Fruit fly (Drosophila melanogaster) whole organism, embryonic: ENCODE measurements around the gene CG34292.

ENCODE experiments used
- ATbp ChIP-seq: fragments of 200-800 bp; sonication (Bioruptor generic); optimal IDR thresholded peaks from 2 replicates; lab custom pipeline; 2017; ENCODE audit warnings: missing biosample characterization, mild to moderate bottlenecking, missing genetic modification characterization, missing genetic modification reagents
- Abd-B ChIP-seq: fragments of 200-800 bp; sonication (Bioruptor generic); optimal IDR thresholded peaks from 2 replicates; lab custom pipeline; 2018; ENCODE audit warnings: missing biosample characterization, mild to moderate bottlenecking, missing genetic modification characterization, moderate library complexity
- Asciz ChIP-seq: fragments of 200-800 bp; sonication (Bioruptor generic); optimal IDR thresholded peaks from 2 replicates; lab custom pipeline; 2017; ENCODE audit warnings: missing biosample characterization, mild to moderate bottlenecking, missing genetic modification characterization, missing genetic modification reagents
- CG10366 ChIP-seq: fragments of 200-800 bp; sonication (Bioruptor generic); IDR thresholded peaks from 2 replicates; pipeline ENCODE4 v1.3.6; 2022; ENCODE audit warnings: missing biosample characterization, missing genetic modification characterization
- CG11398 ChIP-seq: fragments of 200-800 bp; sonication (Bioruptor generic); optimal IDR thresholded peaks from 2 replicates; lab custom pipeline; 2016; ENCODE audit warnings: missing biosample characterization, missing genetic modification characterization
- CG12299 ChIP-seq: fragments of 200-800 bp; sonication (Bioruptor generic); optimal IDR thresholded peaks from 2 replicates; lab custom pipeline; 2018; ENCODE audit warnings: missing biosample characterization, mild to moderate bottlenecking, missing genetic modification characterization
- CG12659 ChIP-seq: fragments of 200-800 bp; sonication (Bioruptor generic); optimal IDR thresholded peaks from 3 replicates; lab custom pipeline; 2017; ENCODE audit warnings: mild to moderate bottlenecking, missing biosample characterization, missing genetic modification reagents, missing genetic modification characterization
- CG15479 ChIP-seq: fragments of 200-800 bp; sonication (Bioruptor generic); optimal IDR thresholded peaks from 3 replicates; lab custom pipeline; 2019; ENCODE audit warnings: missing biosample characterization, mild to moderate bottlenecking, missing genetic modification characterization, moderate library complexity
- CG16815 ChIP-seq: fragments of 200-800 bp; sonication (Bioruptor generic); optimal IDR thresholded peaks from 3 replicates; lab custom pipeline; 2017; ENCODE audit warnings: missing biosample characterization, mild to moderate bottlenecking, missing genetic modification characterization
- CG17359 ChIP-seq: fragments of 200-800 bp; sonication (Bioruptor generic); optimal IDR thresholded peaks from 3 replicates; lab custom pipeline; 2018; ENCODE audit warnings: missing biosample characterization, mild to moderate bottlenecking, missing genetic modification characterization, moderate library complexity
- CG17385 ChIP-seq: fragments of 200-800 bp; sonication (Bioruptor generic); optimal IDR thresholded peaks from 3 replicates; lab custom pipeline; 2018; ENCODE audit warnings: missing biosample characterization, mild to moderate bottlenecking, missing genetic modification characterization
- CG18011 ChIP-seq: fragments of 200-800 bp; sonication (Bioruptor generic); optimal IDR thresholded peaks from 2 replicates; lab custom pipeline; 2017; ENCODE audit warnings: missing biosample characterization, missing genetic modification characterization, mild to moderate bottlenecking, moderate library complexity, missing genotype
- CG30403 ChIP-seq: fragments of 200-800 bp; sonication (Bioruptor generic); optimal IDR thresholded peaks from 3 replicates; lab custom pipeline; 2016; ENCODE audit warnings: missing biosample characterization, missing genetic modification characterization
- CG34422 ChIP-seq: fragments of 200-800 bp; sonication (Bioruptor generic); IDR thresholded peaks from 3 replicates; pipeline ENCODE4 v1.3.6; 2022; ENCODE audit warnings: missing biosample characterization, missing genetic modification characterization
- CG4282 ChIP-seq: fragments of 200-800 bp; sonication (Bioruptor generic); optimal IDR thresholded peaks from 2 replicates; lab custom pipeline; 2016; ENCODE audit warnings: missing biosample characterization, missing genetic modification characterization
- CG6654 ChIP-seq: fragments of 200-800 bp; sonication (Bioruptor generic); optimal IDR thresholded peaks from 2 replicates; lab custom pipeline; 2017; ENCODE audit warnings: missing biosample characterization, mild to moderate bottlenecking, missing genetic modification characterization
- CG7357 ChIP-seq: fragments of 200-800 bp; sonication (Bioruptor generic); IDR thresholded peaks from 3 replicates; pipeline ENCODE4 v1.3.6; 2022; ENCODE audit warnings: missing biosample characterization, missing genetic modification characterization
- CG7372 ChIP-seq: fragments of 200-800 bp; sonication (Bioruptor generic); IDR thresholded peaks from 2 replicates; pipeline ENCODE4 v1.3.6; 2022; ENCODE audit warnings: missing biosample characterization, missing genetic modification characterization
- CG7839 ChIP-seq: fragments of 200-800 bp; sonication (Bioruptor generic); optimal IDR thresholded peaks from 3 replicates; lab custom pipeline; 2018; ENCODE audit warnings: missing biosample characterization, mild to moderate bottlenecking, missing genetic modification characterization, moderate library complexity
- CTCF ChIP-seq: fragments of 200-800 bp; sonication (Bioruptor generic); optimal IDR thresholded peaks from 2 replicates; lab custom pipeline; 2017; ENCODE audit warnings: missing biosample characterization, mild to moderate bottlenecking, missing genetic modification characterization, moderate library complexity
- Dek ChIP-seq: fragments of 200-800 bp; sonication (Bioruptor generic); optimal IDR thresholded peaks from 3 replicates; lab custom pipeline; 2019; ENCODE audit warnings: missing biosample characterization, mild to moderate bottlenecking, missing genetic modification characterization, moderate library complexity
- HHEX ChIP-seq: fragments of 200-800 bp; sonication (Bioruptor generic); optimal IDR thresholded peaks from 3 replicates; lab custom pipeline; 2017; ENCODE audit warnings: missing biosample characterization, mild to moderate bottlenecking, missing genetic modification characterization, missing genetic modification reagents
- HLH4C ChIP-seq: fragments of 200-800 bp; sonication (Bioruptor generic); IDR thresholded peaks from 3 replicates; pipeline ENCODE4 v1.3.6; 2022; ENCODE audit warnings: missing biosample characterization, missing genetic modification characterization; ENCODE audit not compliant: partially characterized antibody
- Hr39 ChIP-seq: fragments of >200 bp; optimal IDR thresholded peaks from 2 replicates; lab custom pipeline; 2017
- Hr51 ChIP-seq, 2 experiments: fragments of 200-800 bp; sonication (Bioruptor generic); optimal IDR thresholded peaks; 2 replicates in 1 of 2; 3 replicates in 1 of 2; lab custom pipeline; 2016 to 2018; ENCODE audit warnings: missing biosample characterization in 2 of 2, missing genetic modification characterization in 2 of 2, mild to moderate bottlenecking in 1 of 2, moderate library complexity in 1 of 2
- Lhr ChIP-seq: fragments of 200-800 bp; sonication (Bioruptor generic); optimal IDR thresholded peaks from 3 replicates; lab custom pipeline; 2017; ENCODE audit warnings: mild to moderate bottlenecking, missing biosample characterization, missing genetic modification reagents, missing genetic modification characterization
- Lpt ChIP-seq: fragments of >200 bp; optimal IDR thresholded peaks from 2 replicates; lab custom pipeline; 2018; ENCODE audit warnings: missing biosample characterization, missing genetic modification characterization
- Mes4 ChIP-seq: fragments of 200-800 bp; sonication (Bioruptor generic); optimal IDR thresholded peaks from 2 replicates; lab custom pipeline; 2016; ENCODE audit warnings: missing biosample characterization, missing genetic modification characterization
- Myb ChIP-seq: fragments of 200-800 bp; sonication (Bioruptor generic); optimal IDR thresholded peaks from 2 replicates; lab custom pipeline; 2016; ENCODE audit warnings: missing biosample characterization, missing genetic modification characterization
- Nf-YC ChIP-seq: fragments of 200-800 bp; optimal IDR thresholded peaks from 3 replicates; lab custom pipeline; 2019; ENCODE audit warnings: missing biosample characterization, mild to moderate bottlenecking, missing genetic modification characterization, moderate library complexity
- Poxn ChIP-seq: fragments of 200-800 bp; sonication (Bioruptor generic); IDR thresholded peaks from 2 replicates; pipeline ENCODE4 v1.3.6; 2022; ENCODE audit warnings: missing biosample characterization, missing genetic modification characterization
- Rfx ChIP-seq: fragments of 200-800 bp; sonication (Bioruptor generic); IDR thresholded peaks from 2 replicates; pipeline ENCODE4 v1.3.6; 2022; ENCODE audit warnings: missing biosample characterization, missing genetic modification characterization
- Rx ChIP-seq: fragments of 200-800 bp; sonication (Bioruptor generic); IDR thresholded peaks from 2 replicates; pipeline ENCODE4 v1.3.6; 2022; ENCODE audit warnings: missing biosample characterization, missing genetic modification characterization
- YL-1 ChIP-seq: fragments of 200-800 bp; sonication (Bioruptor generic); optimal IDR thresholded peaks from 3 replicates; lab custom pipeline; 2017; ENCODE audit warnings: missing biosample characterization, mild to moderate bottlenecking, missing genetic modification characterization
- bsh ChIP-seq, 2 experiments: fragments of 200-800 bp; sonication (Bioruptor generic); optimal IDR thresholded peaks; 2 replicates each; lab custom pipeline; 2017 to 2018; ENCODE audit warnings: mild to moderate bottlenecking in 2 of 2, missing biosample characterization in 2 of 2, missing genetic modification characterization in 2 of 2, moderate library complexity in 1 of 2
- cas ChIP-seq: fragments of 200-800 bp; sonication (Bioruptor generic); IDR thresholded peaks from 2 replicates; pipeline ENCODE4 v1.3.6; 2022; ENCODE audit warnings: missing biosample characterization, missing genetic modification characterization
- ci ChIP-seq: fragments of 200-800 bp; sonication (Bioruptor generic); IDR thresholded peaks from 3 replicates; pipeline ENCODE4 v1.3.6; 2022; ENCODE audit warnings: missing biosample characterization, missing genetic modification characterization
- disco-r ChIP-seq: fragments of 200-800 bp; sonication (Bioruptor generic); optimal IDR thresholded peaks from 2 replicates; lab custom pipeline; 2016; ENCODE audit warnings: missing biosample characterization, missing genetic modification characterization
- exex ChIP-seq: fragments of 200-800 bp; sonication (Bioruptor generic); optimal IDR thresholded peaks from 4 replicates; lab custom pipeline; 2018; ENCODE audit warnings: missing biosample characterization, mild to moderate bottlenecking, missing genetic modification characterization, moderate library complexity
- fd102C ChIP-seq: fragments of 200-800 bp; sonication (Bioruptor generic); optimal IDR thresholded peaks from 2 replicates; lab custom pipeline; 2018; ENCODE audit warnings: missing biosample characterization, mild to moderate bottlenecking, missing genetic modification characterization, moderate library complexity
- ftz-f1 ChIP-seq: fragments of 200-800 bp; sonication (Bioruptor generic); optimal IDR thresholded peaks from 2 replicates; lab custom pipeline; 2016; ENCODE audit warnings: missing biosample characterization, missing genetic modification characterization
- gro ChIP-seq: fragments of 200-800 bp; sonication (Bioruptor generic); optimal IDR thresholded peaks from 2 replicates; lab custom pipeline; 2016; ENCODE audit warnings: missing biosample characterization, missing genetic modification characterization
- gt ChIP-seq: fragments of 200-800 bp; sonication (Bioruptor generic); IDR thresholded peaks from 2 replicates; pipeline ENCODE4 v1.3.6; 2022; ENCODE audit warnings: missing biosample characterization, missing genetic modification characterization
- jumu ChIP-seq: fragments of 200-800 bp; sonication (Bioruptor generic); optimal IDR thresholded peaks from 3 replicates; lab custom pipeline; 2016; ENCODE audit warnings: missing biosample characterization, missing genetic modification characterization
- kni ChIP-seq: fragments of 200-800 bp; sonication (Bioruptor generic); optimal IDR thresholded peaks from 3 replicates; lab custom pipeline; 2017; ENCODE audit warnings: mild to moderate bottlenecking, missing biosample characterization, missing genetic modification reagents, missing genetic modification characterization
- mirr ChIP-seq: fragments of 200-800 bp; sonication (Bioruptor generic); optimal IDR thresholded peaks from 3 replicates; lab custom pipeline; 2018; ENCODE audit warnings: missing biosample characterization, mild to moderate bottlenecking, missing genetic modification characterization
- nerfin-2 ChIP-seq: fragments of 200-800 bp; sonication (Bioruptor generic); IDR thresholded peaks from 2 replicates; pipeline ENCODE4 v1.3.6; 2022; ENCODE audit warnings: missing biosample characterization, missing genetic modification characterization; ENCODE audit not compliant: partially characterized antibody
- odd ChIP-seq: fragments of 200-800 bp; sonication (Bioruptor generic); optimal IDR thresholded peaks from 2 replicates; lab custom pipeline; 2017; ENCODE audit warnings: missing biosample characterization, mild to moderate bottlenecking, missing genetic modification characterization
- pan ChIP-seq, 4 experiments: fragments of >200 bp in 3 of 4; fragments of 200-800 bp in 1 of 4; sonication (Bioruptor generic) in 1 of 4; optimal IDR thresholded peaks in 3 of 4; IDR thresholded peaks in 1 of 4; 2 replicates each; pipeline versions ENCODE4 v1.3.6 to Lab custom; 2017 to 2022; ENCODE audit warnings: missing biosample characterization in 2 of 4, missing genetic modification characterization in 2 of 4, mixed read lengths in 1 of 4
- sens ChIP-seq: fragments of 200-800 bp; sonication (Bioruptor generic); peaks from one replicate; lab custom pipeline; 2016; ENCODE audit warnings: missing biosample characterization, missing genetic modification characterization
- stc ChIP-seq: fragments of 200-800 bp; sonication (Bioruptor generic); IDR thresholded peaks from 2 replicates; pipeline ENCODE4 v1.3.6; 2022; ENCODE audit warnings: missing biosample characterization, missing genetic modification characterization
- twi ChIP-seq: fragments of 200-800 bp; optimal IDR thresholded peaks from 2 replicates; lab custom pipeline; 2019; ENCODE audit warnings: missing biosample characterization, mild to moderate bottlenecking, missing genetic modification characterization, moderate library complexity

The CG34292 gene

DNA sequence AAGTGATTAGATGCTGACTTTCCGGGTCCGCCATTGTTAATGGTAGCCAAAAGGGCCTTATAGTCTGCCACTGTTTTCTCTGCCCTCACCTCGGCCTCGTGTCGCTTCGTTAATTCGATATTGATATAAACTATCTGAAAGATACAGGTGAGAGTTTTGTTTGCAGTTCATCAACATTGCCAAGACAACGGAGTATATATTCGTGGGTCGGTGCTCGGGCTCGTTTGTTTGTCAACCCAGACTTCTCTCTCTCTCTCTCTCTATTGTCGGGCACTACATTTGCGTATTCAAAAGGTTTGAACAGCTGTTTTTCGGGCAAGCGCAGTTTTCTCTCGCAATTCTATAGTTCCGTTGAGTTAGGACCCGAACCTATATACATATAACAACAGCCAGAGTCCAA lies 5.3 kb downstream of the CG34292 start (continued):
- no peak for TF ChIP-seq YL-1 (GFP tag; lab: Kevin White, UChicago)
- TF ChIP-seq ATbp (GFP tag; lab: Kevin White, UChicago) = peak; percentile 55
- no peak for TF ChIP-seq cas (GFP tag; lab: Robert Waterston, UW)
- TF ChIP-seq Nf-YC = no peak
- TF ChIP-seq pan (optimal IDR thresholded peaks at IDR 0.05; lab: Kevin White, UChicago) = no peak
- TF ChIP-seq pan (GFP tag; optimal IDR thresholded peaks at IDR 0.05 in 1 of 2, IDR thresholded peaks at IDR 0.05 in 1 of 2) = no peak
- no peak for TF ChIP-seq stc (GFP tag; lab: Robert Waterston, UW)
- no peak for TF ChIP-seq Dek (tag; lab: Kevin White, UChicago)
- TF ChIP-seq CTCF (GFP tag; lab: Kevin White, UChicago) = no peak
- TF ChIP-seq Mes4 (GFP tag; lab: Kevin White, UChicago) = no peak
- no peak for TF ChIP-seq gro (GFP tag; lab: Kevin White, UChicago)
- no peak for TF ChIP-seq Hr39 (lab: Kevin White, UChicago)
- TF ChIP-seq mirr = no peak
- TF ChIP-seq kni (GFP tag; lab: Kevin White, UChicago) = peak; percentile 5
- no peak for TF ChIP-seq nerfin-2
- no peak for TF ChIP-seq Lpt (GFP tag; lab: Kevin White, UChicago)
- TF ChIP-seq CG11398 (GFP tag; lab: Kevin White, UChicago) = no peak
- TF ChIP-seq CG4282 (GFP tag; lab: Kevin White, UChicago) = no peak
- TF ChIP-seq CG12659 (GFP tag; lab: Kevin White, UChicago) = no peak
- TF ChIP-seq HLH4C (GFP tag; lab: Robert Waterston, UW) = no peak
- TF ChIP-seq HHEX (GFP tag; lab: Kevin White, UChicago) = peak; percentile 11
- no peak for TF ChIP-seq odd (GFP tag; lab: Kevin White, UChicago)
- no peak for TF ChIP-seq CG34422 (GFP tag; lab: Robert Waterston, UW)
- no peak for TF ChIP-seq CG6654
- TF ChIP-seq CG17359 (tag; lab: Kevin White, UChicago) = no peak
- no peak for TF ChIP-seq Lhr (GFP tag; lab: Kevin White, UChicago)
- no peak for TF ChIP-seq exex (tag; lab: Kevin White, UChicago)
- TF ChIP-seq CG7372 (GFP tag; lab: Robert Waterston, UW) = no peak
- TF ChIP-seq CG17385 (GFP tag; lab: Kevin White, UChicago) = peak; percentile 7
- TF ChIP-seq gt (GFP tag; lab: Robert Waterston, UW) = no peak
- TF ChIP-seq Hr51 (GFP tag; optimal IDR thresholded peaks at IDR 0.05; lab: Kevin White, UChicago) = no peak
- TF ChIP-seq bsh (GFP tag; optimal IDR thresholded peaks at IDR 0.05; lab: Kevin White, UChicago) = no peak
- TF ChIP-seq CG16815 (GFP tag; lab: Kevin White, UChicago) = no peak
- TF ChIP-seq disco-r (GFP tag; lab: Kevin White, UChicago) = no peak
- no peak for TF ChIP-seq CG7839 (tag; lab: Kevin White, UChicago)
- no peak for TF ChIP-seq fd102C (GFP tag; lab: Kevin White, UChicago)
- TF ChIP-seq CG18011 (GFP tag; lab: Kevin White, UChicago) = no peak
- TF ChIP-seq ci (GFP tag; lab: Robert Waterston, UW) = 0 out of 3 replicates have a peak, but pooled peaks have one; percentile 56
- peak; percentile 21; the same call in 1 of the 2 replicates for TF ChIP-seq Rfx (GFP tag; lab: Robert Waterston, UW)
- TF ChIP-seq sens (GFP tag; lab: Kevin White, UChicago) = peak; percentile 85
- no peak for TF ChIP-seq ftz-f1
- TF ChIP-seq Poxn (GFP tag; lab: Robert Waterston, UW) = no peak
- no peak for TF ChIP-seq Myb (GFP tag; lab: Kevin White, UChicago)
- peak; percentile 39 for TF ChIP-seq Asciz (GFP tag; lab: Kevin White, UChicago)
- no peak for TF ChIP-seq CG12299 (tag; lab: Kevin White, UChicago)
- TF ChIP-seq CG15479 (GFP tag; lab: Kevin White, UChicago) = no peak
- no peak for TF ChIP-seq Abd-B (GFP tag; lab: Kevin White, UChicago)
- no peak for TF ChIP-seq twi (tag; lab: Kevin White, UChicago)
- no peak for TF ChIP-seq CG10366 (GFP tag; lab: Robert Waterston, UW)
- TF ChIP-seq CG7357 (GFP tag; lab: Robert Waterston, UW) = no peak
- TF ChIP-seq Rx (GFP tag; lab: Robert Waterston, UW) = no peak
- TF ChIP-seq CG30403 (GFP tag; lab: Kevin White, UChicago) = no peak
- TF ChIP-seq jumu = no peak
